Worm (Caenorhabditis elegans): ENCODE results near the gene T01H3.2.

T01H3.2 gene

ce11 chrII:7892761-7893272 lies 15.0 kb upstream of the T01H3.2 start, which contains the start of gene ptc-1:
TSS of gene ptc-1 (plus strand) at chrII:7893222.
- no peak for TF ChIP-seq cog-1 (tag; optimal IDR thresholded peaks at IDR 0.05)
- no peak for TF ChIP-seq klf-2 (GFP tag; conservative IDR thresholded peaks at IDR 0.05)
- TF ChIP-seq tab-1 (GFP tag; IDR thresholded peaks at IDR 0.05) = no peak
- TF ChIP-seq ref-1 (GFP tag; conservative IDR thresholded peaks at IDR 0.05) = no peak
- TF ChIP-seq flt-1 (GFP tag; IDR thresholded peaks at IDR 0.05) = no peak
- TF ChIP-seq ztf-29 (GFP tag; IDR thresholded peaks at IDR 0.05) = no peak
- TF ChIP-seq ztf-23 (GFP tag; IDR thresholded peaks at IDR 0.05) = no peak
- TF ChIP-seq med-1 (GFP tag; optimal IDR thresholded peaks at IDR 0.05; ENCODE audit: insufficient read depth) = no peak
- no peak for TF ChIP-seq T22C8.4 (GFP tag; IDR thresholded peaks at IDR 0.05)

ce11 chrII:7891869-7892615 lies 14.2 kb upstream of the T01H3.2 start:
- TF ChIP-seq ref-1 (GFP tag; conservative IDR thresholded peaks at IDR 0.05) (no peak), flt-1 (GFP tag; IDR thresholded peaks at IDR 0.05) (0 out of 2 replicates have a peak, but pooled peaks have one; percentile 63), ztf-23 (GFP tag; IDR thresholded peaks at IDR 0.05) (0 out of 2 replicates have a peak, but pooled peaks have one; percentile 54)

- TF ChIP-seq ztf-29 (GFP tag; IDR thresholded peaks at IDR 0.05) = no peak
- no peak for TF ChIP-seq med-1 (GFP tag; optimal IDR thresholded peaks at IDR 0.05; ENCODE audit: insufficient read depth)
- TF ChIP-seq cog-1 (tag; optimal IDR thresholded peaks at IDR 0.05) = no peak
- TF ChIP-seq T22C8.4 (GFP tag; IDR thresholded peaks at IDR 0.05) = no peak
- TF ChIP-seq ztf-23 (GFP tag; IDR thresholded peaks at IDR 0.05) = no peak
- no peak for TF ChIP-seq ref-1 (GFP tag; conservative IDR thresholded peaks at IDR 0.05)
- TF ChIP-seq klf-2 (GFP tag; conservative IDR thresholded peaks at IDR 0.05) = no peak
- TF ChIP-seq tab-1 (GFP tag; IDR thresholded peaks at IDR 0.05) = no peak
- TF ChIP-seq flt-1 (GFP tag; IDR thresholded peaks at IDR 0.05) = no peak
Observed at ce11 chrII:7889321-7889720, 11.5 kb upstream of the T01H3.2 start.

- TF ChIP-seq ref-1 (GFP tag; conservative IDR thresholded peaks at IDR 0.05) (no peak), T22C8.4 (GFP tag; IDR thresholded peaks at IDR 0.05) (no peak)
Observed at ce11 chrII:7888759-7889158, 11.0 kb upstream of the T01H3.2 start.

ce11 chrII:7887295-7887694 lies 9.5 kb upstream of the T01H3.2 start:
- no peak for TF ChIP-seq ref-1 (GFP tag; conservative IDR thresholded peaks at IDR 0.05)

ce11 chrII:7884898-7885297 lies 7.1 kb upstream of the T01H3.2 start:
- no peak for TF ChIP-seq ztf-29 (GFP tag; IDR thresholded peaks at IDR 0.05)
- no peak for TF ChIP-seq flt-1 (GFP tag; IDR thresholded peaks at IDR 0.05)
- no peak for TF ChIP-seq klf-2 (GFP tag; conservative IDR thresholded peaks at IDR 0.05)
- no peak for TF ChIP-seq ref-1 (GFP tag; conservative IDR thresholded peaks at IDR 0.05)
- TF ChIP-seq med-1 (GFP tag; optimal IDR thresholded peaks at IDR 0.05; ENCODE audit: insufficient read depth) = no peak
- TF ChIP-seq T22C8.4 (GFP tag; IDR thresholded peaks at IDR 0.05) = no peak
- no peak for TF ChIP-seq cog-1 (tag; optimal IDR thresholded peaks at IDR 0.05)
- TF ChIP-seq ztf-23 (GFP tag; IDR thresholded peaks at IDR 0.05) = no peak
- no peak for TF ChIP-seq tab-1 (GFP tag; IDR thresholded peaks at IDR 0.05)

- TF ChIP-seq ztf-23 (GFP tag; IDR thresholded peaks at IDR 0.05) (peak; percentile 66; the same call in 1 of the 2 replicates), klf-2 (GFP tag; conservative IDR thresholded peaks at IDR 0.05) (peak; percentile 52; the same call in 1 of the 2 replicates)
Observed at ce11 chrII:7883163-7883562, 5.4 kb upstream of the T01H3.2 start.

- TF ChIP-seq T22C8.4 (GFP tag; IDR thresholded peaks at IDR 0.05) = no peak
- TF ChIP-seq ztf-29 (GFP tag; IDR thresholded peaks at IDR 0.05) = no peak
- no peak for TF ChIP-seq cog-1 (tag; optimal IDR thresholded peaks at IDR 0.05)
- TF ChIP-seq med-1 (GFP tag; optimal IDR thresholded peaks at IDR 0.05; ENCODE audit: insufficient read depth) = no peak
- TF ChIP-seq ztf-23 (GFP tag; IDR thresholded peaks at IDR 0.05) = no peak
- TF ChIP-seq tab-1 (GFP tag; IDR thresholded peaks at IDR 0.05) = no peak
- no peak for TF ChIP-seq klf-2 (GFP tag; conservative IDR thresholded peaks at IDR 0.05)
- no peak for TF ChIP-seq ref-1 (GFP tag; conservative IDR thresholded peaks at IDR 0.05)
- TF ChIP-seq flt-1 (GFP tag; IDR thresholded peaks at IDR 0.05) = no peak
Observed at ce11 chrII:7880373-7880862, 2.6 kb upstream of the T01H3.2 start, which contains the start of gene perm-1. TSS of gene perm-1 (plus strand) at chrII:7880812.

- TF ChIP-seq flt-1 (GFP tag; IDR thresholded peaks at IDR 0.05) (no peak), ref-1 (GFP tag; conservative IDR thresholded peaks at IDR 0.05) (no peak), tab-1 (GFP tag; IDR thresholded peaks at IDR 0.05) (no peak), klf-2 (GFP tag; conservative IDR thresholded peaks at IDR 0.05) (no peak), cog-1 (tag; optimal IDR thresholded peaks at IDR 0.05) (no peak), ztf-23 (GFP tag; IDR thresholded peaks at IDR 0.05) (no peak), T22C8.4 (GFP tag; IDR thresholded peaks at IDR 0.05) (no peak), med-1 (GFP tag; optimal IDR thresholded peaks at IDR 0.05; ENCODE audit: insufficient read depth) (no peak), ztf-29 (GFP tag; IDR thresholded peaks at IDR 0.05) (no peak)
Observed at ce11 chrII:7879266-7879718, 1.5 kb upstream of the T01H3.2 start, which contains the start of the genes vha-4 and T01H3.5. TSS of gene vha-4 (minus strand) at chrII:7879316. TSS of gene T01H3.5 (plus strand) at chrII:7879616.

- TF ChIP-seq ref-1 (GFP tag; conservative IDR thresholded peaks at IDR 0.05) (no peak), ztf-29 (GFP tag; IDR thresholded peaks at IDR 0.05) (no peak), tab-1 (GFP tag; IDR thresholded peaks at IDR 0.05) (no peak), flt-1 (GFP tag; IDR thresholded peaks at IDR 0.05) (no peak)
Observed at ce11 chrII:7873843-7874372, 3.9 kb downstream of the T01H3.2 start, which contains the start of gene T01H3.3. TSS of gene T01H3.3 (minus strand) at chrII:7873893.
